Worm (Caenorhabditis elegans) whole organism, L4 larva: ENCODE measurements around the gene K03B8.14.

Source experiments
- F26F4.8 ChIP-seq: fragments of 200-800 bp; sonication (Bioruptor generic); conservative IDR thresholded peaks from 2 replicates; pipeline ENCODE4 v1.3.6; 2022; ENCODE audit warnings: missing genetic modification characterization, missing compliant biosample characterization
- T20F7.1 ChIP-seq: fragments of 200-800 bp; sonication (Bioruptor generic); optimal IDR thresholded peaks from 2 replicates; lab custom pipeline; 2018; ENCODE audit warnings: mild to moderate bottlenecking, missing genetic modification characterization, missing compliant biosample characterization
- Y48G9A.11 ChIP-seq: fragments of 200-800 bp; sonication (Bioruptor generic); IDR thresholded peaks from 2 replicates; pipeline ENCODE4 v1.3.6; 2022; ENCODE audit warnings: missing genetic modification reagents, missing genetic modification characterization, missing compliant biosample characterization
- Y75B8A.6 ChIP-seq: fragments of 200-800 bp; sonication (Bioruptor generic); IDR thresholded peaks from 2 replicates; pipeline ENCODE4 v1.3.6; 2022; ENCODE audit warnings: missing genetic modification reagents, missing genetic modification characterization, missing compliant biosample characterization
- ceh-32 ChIP-seq: sonication (generic microtip); optimal IDR thresholded peaks from 2 replicates; lab custom pipeline; 2016; ENCODE audit warnings: mild to moderate bottlenecking, missing genetic modification characterization, missing compliant biosample characterization; ENCODE audit not compliant: poor library complexity
- daf-16 ChIP-seq, 3 experiments: sonication (generic microtip); optimal IDR thresholded peaks; 2 replicates each; lab custom pipeline; 2016 to 2017; ENCODE audit warnings: missing genetic modification characterization in 3 of 3, missing genetic modification reagents in 3 of 3, mild to moderate bottlenecking in 2 of 3, missing compliant biosample characterization in 2 of 3, missing biosample characterization in 1 of 3, moderate library complexity in 1 of 3
- dmd-6 ChIP-seq: fragments of 200-800 bp; sonication (Bioruptor generic); IDR thresholded peaks from 2 replicates; pipeline ENCODE4 v1.3.6; 2022; ENCODE audit warnings: missing genetic modification reagents, missing genetic modification characterization, missing compliant biosample characterization
- dmd-8 ChIP-seq: fragments of 200-800 bp; sonication (Bioruptor generic); IDR thresholded peaks from 2 replicates; pipeline ENCODE4 v1.3.6; 2022; ENCODE audit warnings: missing genetic modification characterization, missing compliant biosample characterization
- dmd-9 ChIP-seq: fragments of 200-800 bp; sonication (Bioruptor generic); IDR thresholded peaks from 2 replicates; pipeline ENCODE4 v1.3.6; 2022; ENCODE audit warnings: missing genetic modification reagents, missing genetic modification characterization, missing compliant biosample characterization
- dpl-1 ChIP-seq: fragments of 150-350 bp; optimal IDR thresholded peaks from 2 replicates; lab custom pipeline; 2014; ENCODE audit warnings: missing biosample characterization, missing genetic modification reagents, missing genetic modification characterization
- egl-27 ChIP-seq: sonication (generic microtip); optimal IDR thresholded peaks from 3 replicates; lab custom pipeline; 2017; ENCODE audit warnings: missing biosample characterization, missing genetic modification reagents, missing genetic modification characterization
- fos-1 ChIP-seq: fragments of 150-350 bp; optimal IDR thresholded peaks from 2 replicates; lab custom pipeline; 2014; ENCODE audit warnings: missing biosample characterization, missing genetic modification characterization
- gei-8 ChIP-seq: fragments of 200-800 bp; sonication (Bioruptor generic); optimal IDR thresholded peaks from 2 replicates; lab custom pipeline; 2018; ENCODE audit warnings: mild to moderate bottlenecking, missing genetic modification characterization, missing compliant biosample characterization
- hmg-1.1 ChIP-seq: fragments of 200-800 bp; sonication (Bioruptor generic); IDR thresholded peaks from 2 replicates; pipeline ENCODE4 v1.3.6; 2022; ENCODE audit warnings: missing genetic modification reagents, missing genetic modification characterization, missing compliant biosample characterization
- lim-7 ChIP-seq: fragments of 200-800 bp; sonication (Bioruptor generic); IDR thresholded peaks from 2 replicates; pipeline ENCODE4 v1.3.6; 2022; ENCODE audit warnings: missing genetic modification characterization, missing compliant biosample characterization
- lin-1 ChIP-seq: fragments of 200-800 bp; sonication (Bioruptor generic); IDR thresholded peaks from 2 replicates; pipeline ENCODE4 v1.3.6; 2022; ENCODE audit warnings: missing genetic modification reagents, missing genetic modification characterization, missing compliant biosample characterization
- lin-13 ChIP-seq: fragments of 150-350 bp; optimal IDR thresholded peaks from 2 replicates; lab custom pipeline; 2014; ENCODE audit warnings: missing biosample characterization, missing genetic modification reagents, missing genetic modification characterization
- lin-38 ChIP-seq: fragments of 200-800 bp; sonication (Bioruptor generic); IDR thresholded peaks from 2 replicates; pipeline ENCODE4 v1.3.6; 2022; ENCODE audit warnings: missing genetic modification reagents, missing genetic modification characterization, missing compliant biosample characterization
- lin-39 ChIP-seq: fragments of 150-350 bp; optimal IDR thresholded peaks from 2 replicates; lab custom pipeline; 2014; ENCODE audit warnings: missing biosample characterization, missing genetic modification reagents, missing genetic modification characterization
- madf-9 ChIP-seq: fragments of 200-800 bp; sonication (Bioruptor generic); conservative IDR thresholded peaks from 2 replicates; pipeline ENCODE4 v1.3.6; 2022; ENCODE audit warnings: missing genetic modification reagents, missing genetic modification characterization, missing compliant biosample characterization
- mdt-29 ChIP-seq: fragments of 200-800 bp; sonication (Bioruptor generic); IDR thresholded peaks from 2 replicates; pipeline ENCODE4 v1.3.6; 2022; ENCODE audit warnings: missing genetic modification reagents, missing genetic modification characterization, missing compliant biosample characterization
- mes-2 ChIP-seq: sonication (generic microtip); optimal IDR thresholded peaks from 2 replicates; lab custom pipeline; 2016; ENCODE audit warnings: missing genotype, mild to moderate bottlenecking, missing genetic modification characterization, missing compliant biosample characterization; ENCODE audit not compliant: poor library complexity, severe bottlenecking
- mxl-2 ChIP-seq: fragments of 200-800 bp; sonication (Bioruptor generic); conservative IDR thresholded peaks from 2 replicates; pipeline ENCODE4 v1.3.6; 2022; ENCODE audit warnings: missing genetic modification reagents, missing genetic modification characterization, missing compliant biosample characterization
- nhr-10 ChIP-seq: fragments of 150-350 bp; optimal IDR thresholded peaks from 2 replicates; lab custom pipeline; 2014; ENCODE audit warnings: missing biosample characterization, missing genetic modification characterization
- nhr-25 ChIP-seq: sonication (generic microtip); optimal IDR thresholded peaks from 2 replicates; lab custom pipeline; 2017; ENCODE audit warnings: missing genetic modification characterization, mild to moderate bottlenecking, missing compliant biosample characterization, antibody characterized with exemption, moderate library complexity, borderline replicate concordance; ENCODE audit not compliant: insufficient read depth
- nhr-28 ChIP-seq: fragments of 150-350 bp; optimal IDR thresholded peaks from 2 replicates; lab custom pipeline; 2014; ENCODE audit warnings: missing biosample characterization, missing genetic modification characterization
- nhr-41 ChIP-seq: fragments of 200-800 bp; sonication (Bioruptor generic); IDR thresholded peaks from 2 replicates; pipeline ENCODE4 v1.3.6; 2022; ENCODE audit warnings: missing genetic modification reagents, missing genetic modification characterization, missing compliant biosample characterization
- nhr-77 ChIP-seq: fragments of 150-350 bp; optimal IDR thresholded peaks from 2 replicates; lab custom pipeline; 2014; ENCODE audit warnings: missing biosample characterization, missing genetic modification characterization
- pha-4 ChIP-seq, 2 experiments: fragments of 150-350 bp in 1 of 2; fragments of 200-800 bp in 1 of 2; sonication (Bioruptor generic) in 1 of 2; IDR thresholded peaks in 1 of 2; optimal IDR thresholded peaks in 1 of 2; 2 replicates each; pipeline versions ENCODE4 v1.3.6 to Lab custom; 2014 to 2022; ENCODE audit warnings: missing genetic modification characterization in 2 of 2, missing genetic modification reagents in 2 of 2, missing biosample characterization in 1 of 2, missing compliant biosample characterization in 1 of 2
- pqm-1 ChIP-seq: sonication (generic microtip); optimal IDR thresholded peaks from 2 replicates; lab custom pipeline; 2017; ENCODE audit warnings: missing biosample characterization, missing genetic modification characterization
- saeg-2 ChIP-seq: fragments of 200-800 bp; sonication (Bioruptor generic); IDR thresholded peaks from 2 replicates; pipeline ENCODE4 v1.3.6; 2022; ENCODE audit warnings: missing genetic modification reagents, missing genetic modification characterization, missing compliant biosample characterization
- skn-1 ChIP-seq: fragments of 150-350 bp; optimal IDR thresholded peaks from 2 replicates; lab custom pipeline; 2014; ENCODE audit warnings: missing biosample characterization, missing genetic modification characterization
- snpc-1.2 ChIP-seq: fragments of 200-800 bp; sonication (Bioruptor generic); IDR thresholded peaks from 2 replicates; pipeline ENCODE4 v1.3.6; 2022; ENCODE audit warnings: missing genetic modification reagents, missing genetic modification characterization, missing compliant biosample characterization
- spr-1 ChIP-seq: sonication (generic microtip); optimal IDR thresholded peaks from 2 replicates; lab custom pipeline; 2016; ENCODE audit warnings: mild to moderate bottlenecking, missing genetic modification characterization, missing compliant biosample characterization
- tag-97 ChIP-seq: fragments of 200-800 bp; sonication (Bioruptor generic); IDR thresholded peaks from 2 replicates; pipeline ENCODE4 v1.3.6; 2022; ENCODE audit warnings: missing genetic modification characterization, missing compliant biosample characterization
- unc-39 ChIP-seq: sonication (generic microtip); optimal IDR thresholded peaks from 2 replicates; lab custom pipeline; 2017; ENCODE audit warnings: missing biosample characterization, missing genetic modification characterization
- vab-7 ChIP-seq: fragments of 200-800 bp; sonication (Bioruptor generic); IDR thresholded peaks from 2 replicates; pipeline ENCODE4 v1.3.6; 2022; ENCODE audit warnings: missing genetic modification reagents, missing genetic modification characterization, missing compliant biosample characterization
- ztf-11 ChIP-seq: fragments of 150-350 bp; optimal IDR thresholded peaks from 2 replicates; lab custom pipeline; 2014; ENCODE audit warnings: missing biosample characterization, missing genetic modification characterization

The K03B8.14 gene

DNA sequence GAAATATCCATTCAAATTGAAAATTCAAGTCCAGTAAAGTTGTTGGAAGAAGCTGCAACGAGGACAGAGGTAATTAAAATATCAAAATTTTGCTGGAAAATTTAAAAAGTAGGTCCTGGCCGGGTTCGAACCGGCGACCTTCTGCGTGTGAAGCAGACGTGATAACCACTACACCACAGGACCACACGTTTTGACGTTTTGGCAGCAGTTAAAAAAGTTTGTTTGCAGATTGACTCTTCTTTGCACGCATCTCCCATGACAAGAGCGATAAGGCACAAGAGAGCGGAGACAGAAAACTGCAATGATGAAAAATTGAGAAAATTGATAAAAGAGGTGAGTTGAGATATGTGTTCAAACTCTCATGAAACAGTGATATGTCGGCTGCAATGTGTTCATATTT lies 21.8 kb downstream of the K03B8.14 start (continued):
- peak; percentile 82 for TF ChIP-seq dmd-6 (GFP tag; lab: Robert Waterston, UW)
- peak; percentile 75 for TF ChIP-seq lim-7 (GFP tag; lab: Robert Waterston, UW)
- no peak for TF ChIP-seq nhr-10
- peak; percentile 64 for TF ChIP-seq vab-7 (GFP tag; lab: Robert Waterston, UW)
- peak; percentile 77; the same call in 1 of the 2 replicates for TF ChIP-seq snpc-1.2 (GFP tag; lab: Robert Waterston, UW)
- no peak for TF ChIP-seq lin-38 (GFP tag; lab: Robert Waterston, UW)
- TF ChIP-seq lin-1 (GFP tag; lab: Robert Waterston, UW): peak; percentile 42; the same call in 1 of the 2 replicates
- 0 out of 2 replicates have a peak, but pooled peaks have one; percentile 54 for TF ChIP-seq dmd-9
- TF ChIP-seq Y75B8A.6 (GFP tag; lab: Robert Waterston, UW): no peak
- peak; percentile 54 for TF ChIP-seq nhr-28
- peak; percentile 71 for TF ChIP-seq hmg-1.1 (GFP tag; lab: Robert Waterston, UW)
- peak; percentile 45; the same call in 1 of the 2 replicates for TF ChIP-seq madf-9 (GFP tag; lab: Robert Waterston, UW)
- peak; percentile 6 for TF ChIP-seq dpl-1
- peak; percentile 17 for TF ChIP-seq T20F7.1 (GFP tag; lab: Kevin White, UChicago)
- TF ChIP-seq saeg-2 (GFP tag; lab: Robert Waterston, UW): 0 out of 2 replicates have a peak, but pooled peaks have one; percentile 38
- peak; percentile 27 for TF ChIP-seq gei-8 (GFP tag; lab: Kevin White, UChicago)
- TF ChIP-seq daf-16 (GFP tag; optimal IDR thresholded peaks at IDR 0.05; lab: Kevin White, UChicago): peak in 1 of 2 experiments; percentile 53
- TF ChIP-seq daf-16 (tag; optimal IDR thresholded peaks at IDR 0.05; lab: Kevin White, UChicago): no peak
- TF ChIP-seq, all 104 proteins: peak for 28

DNA sequence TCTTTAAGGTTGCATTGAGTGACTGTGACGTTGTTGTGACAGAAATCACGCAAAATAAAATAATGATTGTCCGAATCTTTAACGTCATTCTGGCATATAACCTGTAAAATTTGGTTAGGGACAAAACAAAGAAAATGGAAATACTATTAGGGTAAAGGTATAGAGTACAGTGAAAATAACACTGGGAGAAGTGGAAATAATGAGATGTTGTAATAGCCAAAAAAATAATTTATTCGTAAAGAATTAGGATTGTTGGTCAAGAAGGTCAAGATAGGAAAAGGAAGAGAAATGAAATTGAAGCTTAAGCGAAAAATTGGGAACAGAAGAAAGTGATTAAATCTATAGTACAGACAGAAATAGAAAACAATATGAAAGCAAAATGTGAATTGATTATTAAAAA lies 24.8 kb downstream of the K03B8.14 start, which contains the start of gene deg-3:
Gene deg-3 (minus strand): TSS at position 101 of the 400 bp plus-strand sequence.
- TF ChIP-seq mdt-29 (GFP tag; lab: Robert Waterston, UW) (no peak), F26F4.8 (GFP tag; lab: Robert Waterston, UW) (no peak), lin-13 (GFP tag; lab: Kevin White, UChicago) (no peak), tag-97 (GFP tag; lab: Robert Waterston, UW) (no peak), nhr-25 (tag; lab: Kevin White, UChicago) (no peak), dmd-8 (GFP tag; lab: Robert Waterston, UW) (no peak), hmg-1.1 (GFP tag; lab: Robert Waterston, UW) (no peak), snpc-1.2 (GFP tag; lab: Robert Waterston, UW) (no peak), ztf-11 (no peak), skn-1 (tag; lab: Kevin White, UChicago) (no peak), daf-16 (GFP tag; optimal IDR thresholded peaks at IDR 0.05; lab: Kevin White, UChicago) (no peak), daf-16 (tag; optimal IDR thresholded peaks at IDR 0.05; lab: Kevin White, UChicago) (no peak), nhr-77 (tag; lab: Kevin White, UChicago) (no peak), spr-1 (tag; lab: Kevin White, UChicago) (no peak), unc-39 (tag; lab: Kevin White, UChicago) (no peak), Y48G9A.11 (GFP tag; lab: Robert Waterston, UW) (no peak), ceh-32 (tag; lab: Kevin White, UChicago) (no peak), egl-27 (no peak), lin-39 (tag; lab: Kevin White, UChicago) (no peak), pha-4 (GFP tag; IDR thresholded peaks at IDR 0.05; lab: Robert Waterston, UW) (no peak), pha-4 (tag; optimal IDR thresholded peaks at IDR 0.05; lab: Kevin White, UChicago) (no peak), fos-1 (tag; lab: Kevin White, UChicago) (no peak)

DNA sequence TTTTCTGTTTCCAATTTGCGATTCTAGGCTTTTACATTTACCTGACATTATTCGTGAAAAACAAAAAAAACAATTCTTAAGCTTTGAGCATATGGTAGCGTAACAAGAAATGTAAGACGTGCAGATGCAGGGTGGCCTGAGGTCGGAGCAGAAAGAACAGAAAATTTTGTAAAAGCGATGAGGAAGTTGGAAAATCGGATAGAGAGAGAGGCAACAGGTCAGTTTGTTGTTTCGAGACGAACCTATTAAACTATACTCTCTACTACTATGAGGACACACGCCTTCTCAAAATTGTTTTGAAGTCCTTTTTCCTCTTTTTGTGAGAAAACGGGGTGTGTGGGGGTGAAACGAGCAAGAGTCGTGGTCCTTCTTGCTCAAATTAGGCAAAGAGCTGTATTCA lies 31.3 kb downstream of the K03B8.14 start, which contains the start of gene des-2:
Gene des-2 (minus strand): TSS at position 101 of the 400 bp plus-strand sequence.
- no peak for TF ChIP-seq dmd-6 (GFP tag; lab: Robert Waterston, UW)
- TF ChIP-seq mxl-2 (GFP tag; lab: Robert Waterston, UW): no peak
- no peak for TF ChIP-seq dmd-8 (GFP tag; lab: Robert Waterston, UW)
- no peak for TF ChIP-seq pqm-1 (tag; lab: Kevin White, UChicago)
- TF ChIP-seq mes-2 (tag; lab: Kevin White, UChicago): no peak
- TF ChIP-seq nhr-41 (GFP tag; lab: Robert Waterston, UW): no peak
- TF ChIP-seq pha-4 (GFP tag; IDR thresholded peaks at IDR 0.05; lab: Robert Waterston, UW): no peak
- TF ChIP-seq pha-4 (tag; optimal IDR thresholded peaks at IDR 0.05; lab: Kevin White, UChicago): no peak
